Fruit fly (Drosophila melanogaster) whole organism, embryonic: ENCODE data around the gene APP-BP1.

Experiments
- Awh ChIP-seq: fragments of 200-800 bp; sonication (Bioruptor generic); IDR thresholded peaks from 2 replicates; pipeline ENCODE4, ENCODE4 v1.3.6; 2022; ENCODE audit warnings: missing biosample characterization, missing genetic modification characterization
- CG10565 ChIP-seq: fragments of 200-800 bp; sonication (Bioruptor generic); optimal IDR thresholded peaks from 3 replicates; lab custom pipeline; 2016; ENCODE audit warnings: missing biosample characterization, mild to moderate bottlenecking, missing genetic modification characterization
- CG11504 ChIP-seq: fragments of 200-800 bp; sonication (Bioruptor generic); optimal IDR thresholded peaks from 3 replicates; lab custom pipeline; 2019; ENCODE audit warnings: missing biosample characterization, mild to moderate bottlenecking, missing genetic modification characterization, moderate library complexity
- CG12155 ChIP-seq: fragments of 200-800 bp; sonication (Bioruptor generic); optimal IDR thresholded peaks from 3 replicates; lab custom pipeline; 2016; ENCODE audit warnings: missing biosample characterization, missing genetic modification characterization
- CG12391 ChIP-seq: fragments of 200-800 bp; sonication (Bioruptor generic); optimal IDR thresholded peaks from 3 replicates; lab custom pipeline; 2018; ENCODE audit warnings: missing biosample characterization, mild to moderate bottlenecking, missing genetic modification characterization, moderate library complexity
- CG16779 ChIP-seq: fragments of 200-800 bp; sonication (Bioruptor generic); IDR thresholded peaks from 2 replicates; pipeline ENCODE4 v1.3.6; 2022; ENCODE audit warnings: missing biosample characterization, missing genetic modification characterization
- CG3281 ChIP-seq: fragments of 200-800 bp; sonication (Bioruptor generic); optimal IDR thresholded peaks from 3 replicates; lab custom pipeline; 2017; ENCODE audit warnings: missing biosample characterization, mild to moderate bottlenecking, missing genetic modification characterization
- CG4282 ChIP-seq: fragments of 200-800 bp; sonication (Bioruptor generic); optimal IDR thresholded peaks from 2 replicates; lab custom pipeline; 2016; ENCODE audit warnings: missing biosample characterization, missing genetic modification characterization
- CG4424 ChIP-seq: fragments of 200-800 bp; sonication (Bioruptor generic); optimal IDR thresholded peaks from 3 replicates; lab custom pipeline; 2016; ENCODE audit warnings: missing biosample characterization, missing genetic modification characterization
- CG5180 ChIP-seq: fragments of 200-800 bp; sonication (Bioruptor generic); optimal IDR thresholded peaks from 3 replicates; lab custom pipeline; 2017; ENCODE audit warnings: missing biosample characterization, missing genetic modification characterization, mild to moderate bottlenecking, moderate library complexity, missing genetic modification reagents
- CG7556 ChIP-seq: fragments of 200-800 bp; sonication (Bioruptor generic); optimal IDR thresholded peaks from 2 replicates; lab custom pipeline; 2017; ENCODE audit warnings: missing biosample characterization, mild to moderate bottlenecking, missing genetic modification characterization
- CG7745 ChIP-seq: fragments of 200-800 bp; sonication (Bioruptor generic); optimal IDR thresholded peaks from 2 replicates; lab custom pipeline; 2018; ENCODE audit warnings: missing biosample characterization, mild to moderate bottlenecking, missing genetic modification characterization, moderate library complexity
- CG7786 ChIP-seq: fragments of 200-800 bp; sonication (Bioruptor generic); optimal IDR thresholded peaks from 2 replicates; lab custom pipeline; 2016; ENCODE audit warnings: missing biosample characterization, missing genetic modification characterization
- CG9727 ChIP-seq: fragments of 200-800 bp; sonication (Bioruptor generic); optimal IDR thresholded peaks from 3 replicates; lab custom pipeline; 2017; ENCODE audit warnings: missing biosample characterization, mild to moderate bottlenecking, missing genetic modification characterization
- CG9797 ChIP-seq: fragments of 200-800 bp; sonication (Bioruptor generic); optimal IDR thresholded peaks from 3 replicates; lab custom pipeline; 2018; ENCODE audit warnings: missing biosample characterization, mild to moderate bottlenecking, missing genetic modification characterization
- CoRest ChIP-seq: fragments of 200-800 bp; sonication (Bioruptor generic); optimal IDR thresholded peaks from 3 replicates; lab custom pipeline; 2018; ENCODE audit warnings: missing biosample characterization, mild to moderate bottlenecking, missing genetic modification characterization, moderate library complexity
- Dad ChIP-seq: fragments of 200-800 bp; sonication (Bioruptor generic); optimal IDR thresholded peaks from 3 replicates; lab custom pipeline; 2016; ENCODE audit warnings: missing biosample characterization, missing genetic modification characterization
- Dek ChIP-seq: fragments of 200-800 bp; sonication (Bioruptor generic); optimal IDR thresholded peaks from 3 replicates; lab custom pipeline; 2019; ENCODE audit warnings: missing biosample characterization, mild to moderate bottlenecking, missing genetic modification characterization, moderate library complexity
- Dip2 ChIP-seq: fragments of 200-800 bp; sonication (Bioruptor generic); IDR thresholded peaks from 2 replicates; pipeline ENCODE4 v1.3.6; 2022; ENCODE audit warnings: missing biosample characterization, missing genetic modification characterization
- Drgx ChIP-seq: fragments of 200-800 bp; sonication (Bioruptor generic); IDR thresholded peaks from 2 replicates; pipeline ENCODE4 v1.3.6; 2022; ENCODE audit warnings: missing biosample characterization, missing genetic modification characterization
- Hand ChIP-seq: fragments of 200-800 bp; sonication (Bioruptor generic); optimal IDR thresholded peaks from 2 replicates; lab custom pipeline; 2017; ENCODE audit warnings: mild to moderate bottlenecking, missing biosample characterization, missing genetic modification reagents, missing genetic modification characterization
- Hr51 ChIP-seq, 2 experiments: fragments of 200-800 bp; sonication (Bioruptor generic); optimal IDR thresholded peaks; 2 replicates in 1 of 2; 3 replicates in 1 of 2; lab custom pipeline; 2016 to 2018; ENCODE audit warnings: missing biosample characterization in 2 of 2, missing genetic modification characterization in 2 of 2, mild to moderate bottlenecking in 1 of 2, moderate library complexity in 1 of 2
- Oaz ChIP-seq: fragments of 200-800 bp; sonication (Bioruptor generic); IDR thresholded peaks from 2 replicates; pipeline ENCODE4 v1.3.6; 2022; ENCODE audit warnings: missing biosample characterization, missing genetic modification characterization
- Oli ChIP-seq: fragments of 200-800 bp; sonication (Bioruptor generic); optimal IDR thresholded peaks from 2 replicates; lab custom pipeline; 2018; ENCODE audit warnings: missing biosample characterization, mild to moderate bottlenecking, missing genetic modification characterization, moderate library complexity
- Scr ChIP-seq: fragments of 200-800 bp; sonication (Bioruptor generic); IDR thresholded peaks from 2 replicates; pipeline ENCODE4 v1.3.6; 2022; ENCODE audit warnings: missing biosample characterization, missing genetic modification characterization; ENCODE audit not compliant: partially characterized antibody
- Trl ChIP-seq, 3 experiments: fragments of >200 bp in 2 of 3; fragments of 200-800 bp in 1 of 3; sonication (Bioruptor generic) in 1 of 3; optimal IDR thresholded peaks; 2 replicates in 1 of 3; 3 replicates in 2 of 3; lab custom pipeline; 2016 to 2017; ENCODE audit warnings: missing biosample characterization in 1 of 3, missing genetic modification characterization in 1 of 3
- Xbp1 ChIP-seq: fragments of 200-800 bp; sonication (Bioruptor generic); optimal IDR thresholded peaks from 3 replicates; lab custom pipeline; 2016; ENCODE audit warnings: missing biosample characterization, mild to moderate bottlenecking, missing genetic modification characterization
- aop ChIP-seq: fragments of 200-800 bp; sonication (Bioruptor generic); IDR thresholded peaks from 2 replicates; pipeline ENCODE4 v1.3.6; 2022; ENCODE audit warnings: missing biosample characterization, missing genetic modification characterization
- ase ChIP-seq: fragments of 200-800 bp; sonication (Bioruptor generic); IDR thresholded peaks from 3 replicates; pipeline ENCODE4 v1.3.6; 2022; ENCODE audit warnings: missing biosample characterization, missing genetic modification characterization
- bigmax ChIP-seq: fragments of 200-800 bp; sonication (Bioruptor generic); optimal IDR thresholded peaks from 2 replicates; lab custom pipeline; 2018; ENCODE audit warnings: missing biosample characterization, mild to moderate bottlenecking, missing genetic modification characterization
- br ChIP-seq: fragments of >200 bp; optimal IDR thresholded peaks from 2 replicates; lab custom pipeline; 2017
- cato ChIP-seq: fragments of 200-800 bp; sonication (Bioruptor generic); optimal IDR thresholded peaks from 2 replicates; lab custom pipeline; 2016; ENCODE audit warnings: missing biosample characterization, missing genetic modification characterization, borderline replicate concordance
- chn ChIP-seq: fragments of 200-800 bp; sonication (Bioruptor generic); optimal IDR thresholded peaks from 2 replicates; lab custom pipeline; 2016; ENCODE audit warnings: missing biosample characterization, missing genetic modification characterization
- crp ChIP-seq, 2 experiments: fragments of 200-800 bp; sonication (Bioruptor generic); optimal IDR thresholded peaks; 2 replicates in 1 of 2; 3 replicates in 1 of 2; lab custom pipeline; 2017; ENCODE audit warnings: missing biosample characterization in 2 of 2, missing genetic modification characterization in 2 of 2, mild to moderate bottlenecking in 1 of 2, moderate library complexity in 1 of 2
- dmrt99B ChIP-seq: fragments of 200-800 bp; sonication (Bioruptor generic); optimal IDR thresholded peaks from 2 replicates; lab custom pipeline; 2018; ENCODE audit warnings: missing biosample characterization, mild to moderate bottlenecking, missing genetic modification characterization, moderate library complexity
- en ChIP-seq: fragments of 200-800 bp; sonication (Bioruptor generic); optimal IDR thresholded peaks from 2 replicates; lab custom pipeline; 2016; ENCODE audit warnings: missing biosample characterization, missing genetic modification characterization
- jumu ChIP-seq: fragments of 200-800 bp; sonication (Bioruptor generic); optimal IDR thresholded peaks from 3 replicates; lab custom pipeline; 2016; ENCODE audit warnings: missing biosample characterization, missing genetic modification characterization
- nau ChIP-seq: fragments of 200-800 bp; sonication (Bioruptor generic); optimal IDR thresholded peaks from 3 replicates; lab custom pipeline; 2017; ENCODE audit warnings: missing biosample characterization, mild to moderate bottlenecking, missing genetic modification characterization, missing genetic modification reagents
- nom ChIP-seq: fragments of 200-800 bp; sonication (Bioruptor generic); optimal IDR thresholded peaks from 2 replicates; lab custom pipeline; 2017; ENCODE audit warnings: missing biosample characterization, missing genetic modification characterization, mild to moderate bottlenecking, moderate library complexity, missing genetic modification reagents
- oc ChIP-seq: fragments of 200-800 bp; sonication (Bioruptor generic); optimal IDR thresholded peaks from 2 replicates; lab custom pipeline; 2018; ENCODE audit warnings: missing biosample characterization, mild to moderate bottlenecking, missing genetic modification characterization, moderate library complexity
- onecut ChIP-seq: fragments of 200-800 bp; sonication (Bioruptor generic); IDR thresholded peaks from 2 replicates; pipeline ENCODE4 v1.3.6; 2022; ENCODE audit warnings: missing biosample characterization, missing genetic modification characterization
- p53 ChIP-seq: fragments of 200-800 bp; sonication (Bioruptor generic); optimal IDR thresholded peaks from 2 replicates; lab custom pipeline; 2016; ENCODE audit warnings: missing biosample characterization, missing genetic modification characterization
- psq ChIP-seq: fragments of 200-800 bp; sonication (Bioruptor generic); optimal IDR thresholded peaks from 2 replicates; lab custom pipeline; 2017; ENCODE audit warnings: missing biosample characterization, missing genetic modification characterization
- row ChIP-seq: fragments of 200-800 bp; sonication (Bioruptor generic); IDR thresholded peaks from 3 replicates; pipeline ENCODE4 v1.3.6; 2022; ENCODE audit warnings: missing biosample characterization, missing genetic modification characterization
- scrt ChIP-seq: fragments of 200-800 bp; sonication (Bioruptor generic); optimal IDR thresholded peaks from 2 replicates; lab custom pipeline; 2018; ENCODE audit warnings: missing biosample characterization, mild to moderate bottlenecking, missing genetic modification characterization, moderate library complexity
- sens ChIP-seq: fragments of 200-800 bp; sonication (Bioruptor generic); peaks from one replicate; lab custom pipeline; 2016; ENCODE audit warnings: missing biosample characterization, missing genetic modification characterization
- slp2 ChIP-seq: fragments of 200-800 bp; sonication (Bioruptor generic); optimal IDR thresholded peaks from 2 replicates; lab custom pipeline; 2016; ENCODE audit warnings: missing biosample characterization, missing genetic modification characterization
- tap ChIP-seq: fragments of 200-800 bp; optimal IDR thresholded peaks from 3 replicates; lab custom pipeline; 2019; ENCODE audit warnings: missing biosample characterization, mild to moderate bottlenecking, missing genetic modification characterization, moderate library complexity
- tio ChIP-seq: fragments of 200-800 bp; sonication (Bioruptor generic); optimal IDR thresholded peaks from 2 replicates; lab custom pipeline; 2017; ENCODE audit warnings: missing biosample characterization, missing genetic modification characterization, inconsistent platforms
- ttk ChIP-seq: fragments of 200-800 bp; sonication (Bioruptor generic); IDR thresholded peaks from 2 replicates; pipeline ENCODE4 v2.1.2; 2022; ENCODE audit warnings: missing biosample characterization, missing genetic modification characterization
- yki ChIP-seq: fragments of >200 bp; optimal IDR thresholded peaks from 3 replicates; lab custom pipeline; 2018

The APP-BP1 gene

dm6 chr3L:11123598-11124284 lies 25.5 kb downstream of the APP-BP1 start (continued):
- TF ChIP-seq Scr (GFP tag; lab: Robert Waterston, UW) (no peak), Dad (no peak), oc (tag; lab: Kevin White, UChicago) (no peak), ttk (GFP tag; lab: Robert Waterston, UW) (no peak), br (lab: Kevin White, UChicago) (no peak), aop (GFP tag; lab: Robert Waterston, UW) (no peak), CG10565 (GFP tag; lab: Kevin White, UChicago) (no peak), CG3281 (no peak), CG4282 (GFP tag; lab: Kevin White, UChicago) (no peak), crp (GFP tag; optimal IDR thresholded peaks at IDR 0.05; lab: Kevin White, UChicago) (peak in 1 of 2 experiments; percentile 60), en (GFP tag; lab: Kevin White, UChicago) (no peak), tap (no peak), scrt (GFP tag; lab: Kevin White, UChicago) (peak; percentile 22), CG9727 (no peak), Trl (optimal IDR thresholded peaks at IDR 0.05; lab: Kevin White, UChicago) (peak; percentile 71 to 88), Trl (GFP tag; optimal IDR thresholded peaks at IDR 0.05; lab: Kevin White, UChicago) (no peak), Drgx (GFP tag; lab: Robert Waterston, UW) (no peak), Hand (GFP tag; lab: Kevin White, UChicago) (no peak), Dek (tag; lab: Kevin White, UChicago) (no peak), psq (GFP tag; lab: Kevin White, UChicago) (no peak), CG11504 (no peak), yki (lab: Kevin White, UChicago) (peak; percentile 72), CG9797 (no peak), CG7745 (tag; lab: Kevin White, UChicago) (no peak), cato (GFP tag; lab: Kevin White, UChicago) (no peak), CG12155 (GFP tag; lab: Kevin White, UChicago) (no peak), p53 (GFP tag; lab: Kevin White, UChicago) (no peak), onecut (GFP tag; lab: Robert Waterston, UW) (peak; percentile 92), CG7786 (no peak), slp2 (GFP tag; lab: Kevin White, UChicago) (no peak)
- TF ChIP-seq, all 482 proteins: peak for 25

- TF ChIP-seq Dip2 (GFP tag; lab: Robert Waterston, UW) (no peak), bigmax (no peak), Hr51 (GFP tag; optimal IDR thresholded peaks at IDR 0.05; lab: Kevin White, UChicago) (peak in 1 of 2 experiments; percentile 20), row (peak; percentile 19; the same call in 1 of the 3 replicates), CG7556 (peak; percentile 6), jumu (GFP tag; lab: Kevin White, UChicago) (no peak), CG5180 (GFP tag; lab: Kevin White, UChicago) (no peak), Awh (GFP tag; lab: Robert Waterston, UW) (no peak), ase (GFP tag; lab: Robert Waterston, UW) (no peak), CG4424 (peak; percentile 20), nau (no peak), CoRest (peak; percentile 13), tio (no peak), Xbp1 (GFP tag; lab: Kevin White, UChicago) (peak; percentile 1), Oli (tag; lab: Kevin White, UChicago) (peak; percentile 44), CG12391 (tag; lab: Kevin White, UChicago) (peak; percentile 17), sens (GFP tag; lab: Kevin White, UChicago) (peak; percentile 83), dmrt99B (tag; lab: Kevin White, UChicago) (peak; percentile 29), Oaz (GFP tag; lab: Robert Waterston, UW) (no peak), nom (no peak), CG16779 (GFP tag; lab: Robert Waterston, UW) (no peak), chn (GFP tag; lab: Kevin White, UChicago) (peak; percentile 16)
Measured at dm6 chr3L:11124439-11124838, 26.2 kb downstream of the APP-BP1 start.
